Worm (Caenorhabditis elegans) whole organism, L1 larva: Measurements from ENCODE around the gene C23H3.9.
A peak's percentile ranks its signal among the peaks of the same experiment; 100 is the strongest.

Experiments
- alr-1 ChIP-seq: fragments of 200-800 bp; sonication (Bioruptor generic); optimal IDR thresholded peaks from 2 replicates; lab custom pipeline; 2018; ENCODE audit warnings: borderline replicate concordance, mild to moderate bottlenecking, missing genetic modification characterization, missing compliant biosample characterization
- efl-1 ChIP-seq, 4 experiments: fragments of 150-350 bp; optimal IDR thresholded peaks in 3 of 4; peaks in 1 of 4; 1 replicate in 1 of 4; 2 replicates in 3 of 4; lab custom pipeline; 2014; ENCODE audit warnings: missing biosample characterization in 2 of 4, missing genetic modification characterization in 2 of 4, missing genetic modification reagents in 2 of 4
- egl-13 ChIP-seq: sonication (generic microtip); optimal IDR thresholded peaks from 2 replicates; lab custom pipeline; 2016; ENCODE audit warnings: missing genotype, missing genetic modification reagents, missing genetic modification characterization, missing compliant biosample characterization
- elt-2 ChIP-seq: sonication (generic microtip); optimal IDR thresholded peaks from 2 replicates; lab custom pipeline; 2016; ENCODE audit warnings: missing genetic modification characterization, mild to moderate bottlenecking, inconsistent platforms, missing compliant biosample characterization, missing genetic modification reagents
- elt-3 ChIP-seq, 6 experiments: fragments of 150-350 bp in 1 of 6; sonication (generic microtip); optimal IDR thresholded peaks; 2 replicates each; lab custom pipeline; 2017 to 2018; ENCODE audit warnings: missing biosample characterization in 6 of 6, missing genetic modification characterization in 6 of 6, inconsistent platforms in 1 of 6
- hlh-4 ChIP-seq: sonication (generic microtip); optimal IDR thresholded peaks from 2 replicates; lab custom pipeline; 2016; ENCODE audit warnings: mild to moderate bottlenecking, missing genetic modification characterization, missing compliant biosample characterization
- lsy-2 ChIP-seq, 2 experiments: fragments of 150-350 bp; optimal IDR thresholded peaks; 2 replicates each; lab custom pipeline; 2014; ENCODE audit warnings: missing biosample characterization in 2 of 2, missing genetic modification characterization in 2 of 2
- nhr-28 ChIP-seq: fragments of 150-350 bp; optimal IDR thresholded peaks from 2 replicates; lab custom pipeline; 2014; ENCODE audit warnings: missing biosample characterization, missing genetic modification characterization
- nhr-85 ChIP-seq: sonication (generic microtip); peaks from one replicate; lab custom pipeline; 2016; ENCODE audit warnings: missing genetic modification characterization, inconsistent platforms, missing compliant biosample characterization

The C23H3.9 gene

DNA sequence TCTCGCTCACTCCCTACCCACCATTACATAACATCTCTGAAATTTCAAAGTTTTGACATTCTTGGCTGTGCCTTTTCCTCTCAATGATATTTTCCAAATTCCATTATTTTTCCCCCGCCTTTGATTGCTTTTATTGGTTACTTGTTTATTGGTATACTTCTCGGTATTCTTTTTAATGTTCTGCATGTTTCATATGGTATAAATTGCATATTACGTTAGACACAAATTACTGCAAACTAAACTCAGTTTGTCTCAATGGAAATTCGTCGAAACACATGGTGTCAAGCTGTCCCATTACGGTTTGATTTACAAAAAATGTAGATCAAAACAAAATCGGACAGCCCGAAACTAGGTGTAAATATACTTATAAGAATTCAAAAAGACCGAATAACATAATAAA, 57.1 kb downstream of the C23H3.9 start:
- TF ChIP-seq elt-2 (no peak), alr-1 (no peak), hlh-4 (no peak), elt-3 (tag; optimal IDR thresholded peaks at IDR 0.05; lab: Kevin White, UChicago) (no peak), nhr-85 (peak; percentile 59), nhr-28 (tag; lab: Kevin White, UChicago) (no peak), efl-1 (optimal IDR thresholded peaks at IDR 0.05; lab: Kevin White, UChicago) (no peak), efl-1 (GFP tag; optimal IDR thresholded peaks at IDR 0.05 in 1 of 2; lab: Kevin White, UChicago) (peak in 1 of 2 experiments; percentile 80), egl-13 (tag; lab: Kevin White, UChicago) (no peak), lsy-2 (tag; optimal IDR thresholded peaks at IDR 0.05; lab: Kevin White, UChicago) (no peak)
